Fruit fly (Drosophila melanogaster): ENCODE data around the gene CG32148.

Gene CG32148

dm6 chr3L:15006825-15007224 is 16.5 kb upstream of the CG32148 start (continued):
- TF ChIP-seq Abd-B (GFP tag; optimal IDR thresholded peaks at IDR 0.05) (no peak), rgr (GFP tag; optimal IDR thresholded peaks at IDR 0.05) (peak; percentile 44), br (GFP tag; optimal IDR thresholded peaks at IDR 0.05) (peak; percentile 61)

dm6 chr3L:15007271-15007948 is 15.9 kb upstream of the CG32148 start:
- TF ChIP-seq dl (GFP tag; optimal IDR thresholded peaks at IDR 0.05; ENCODE audit: insufficient read depth in 1 of 2, partially characterized antibody in 2 of 2) (no peak), brk (GFP tag; optimal IDR thresholded peaks at IDR 0.05) (no peak), CG32264 (GFP tag; optimal IDR thresholded peaks at IDR 0.05) (no peak), HLH106 (tag; optimal IDR thresholded peaks at IDR 0.05) (peak; percentile 24), CrebA (GFP tag; optimal IDR thresholded peaks at IDR 0.05; ENCODE audit: borderline replicate concordance) (no peak), psq (GFP tag; optimal IDR thresholded peaks at IDR 0.05) (peak; percentile 7)

dm6 chr3L:15009681-15010080 is 13.6 kb upstream of the CG32148 start:
- TF ChIP-seq Hr78 (GFP tag; optimal IDR thresholded peaks at IDR 0.05) (no peak), Mio (GFP tag; optimal IDR thresholded peaks at IDR 0.05) (no peak), CG32264 (GFP tag; optimal IDR thresholded peaks at IDR 0.05) (no peak), Rel (GFP tag; optimal IDR thresholded peaks at IDR 0.05) (no peak), Rel (tag; optimal IDR thresholded peaks at IDR 0.05) (no peak), woc (GFP tag; optimal IDR thresholded peaks at IDR 0.05) (no peak), dl (GFP tag; optimal IDR thresholded peaks at IDR 0.05; ENCODE audit: insufficient read depth in 1 of 2, partially characterized antibody in 2 of 2) (no peak), Dfd (GFP tag; optimal IDR thresholded peaks at IDR 0.05) (no peak)

- TF ChIP-seq Myc (optimal IDR thresholded peaks at IDR 0.05) (no peak), Vsx2 (GFP tag; optimal IDR thresholded peaks at IDR 0.05; ENCODE audit: partially characterized antibody) (no peak), Dif (GFP tag; optimal IDR thresholded peaks at IDR 0.05; ENCODE audit: partially characterized antibody) (no peak), sage (GFP tag; optimal IDR thresholded peaks at IDR 0.05) (no peak), brk (GFP tag; optimal IDR thresholded peaks at IDR 0.05) (no peak), OdsH (GFP tag; optimal IDR thresholded peaks at IDR 0.05) (no peak), CG32264 (GFP tag; optimal IDR thresholded peaks at IDR 0.05) (no peak), woc (GFP tag; optimal IDR thresholded peaks at IDR 0.05) (no peak), Sp1 (GFP tag; optimal IDR thresholded peaks at IDR 0.05) (no peak)
Measured at dm6 chr3L:15010601-15011000, 12.7 kb upstream of the CG32148 start.

dm6 chr3L:15011142-15011541 is 12.2 kb upstream of the CG32148 start:
- TF ChIP-seq Abd-B (GFP tag; optimal IDR thresholded peaks at IDR 0.05) (no peak), sage (GFP tag; optimal IDR thresholded peaks at IDR 0.05) (no peak)

- TF ChIP-seq CG9705 (GFP tag; optimal IDR thresholded peaks at IDR 0.05) (no peak), sv (GFP tag; optimal IDR thresholded peaks at IDR 0.05) (peak; percentile 0), HLH106 (tag; optimal IDR thresholded peaks at IDR 0.05) (peak; percentile 29), Sp1 (GFP tag; optimal IDR thresholded peaks at IDR 0.05) (peak; percentile 29), Hr78 (GFP tag; optimal IDR thresholded peaks at IDR 0.05) (no peak), woc (GFP tag; optimal IDR thresholded peaks at IDR 0.05) (no peak), OdsH (GFP tag; optimal IDR thresholded peaks at IDR 0.05) (no peak), GATAd (GFP tag; optimal IDR thresholded peaks at IDR 0.05) (no peak), h (GFP tag; optimal IDR thresholded peaks at IDR 0.05) (peak; percentile 9), Myc (optimal IDR thresholded peaks at IDR 0.05) (no peak), br (GFP tag; optimal IDR thresholded peaks at IDR 0.05) (peak; percentile 21), CrebA (GFP tag; optimal IDR thresholded peaks at IDR 0.05; ENCODE audit: borderline replicate concordance) (no peak), dmrt93B (GFP tag; optimal IDR thresholded peaks at IDR 0.05) (no peak), Abd-B (GFP tag; optimal IDR thresholded peaks at IDR 0.05) (no peak), rgr (GFP tag; optimal IDR thresholded peaks at IDR 0.05) (peak; percentile 43), Hnf4 (GFP tag; optimal IDR thresholded peaks at IDR 0.05) (peak; percentile 5), foxo (GFP tag; optimal IDR thresholded peaks at IDR 0.05) (peak in 1 of 2 experiments; percentile 50), Hr83 (GFP tag; optimal IDR thresholded peaks at IDR 0.05; ENCODE audit: poor library complexity, severe bottlenecking) (no peak), fru (GFP tag; optimal IDR thresholded peaks at IDR 0.05) (peak; percentile 24), psq (GFP tag; optimal IDR thresholded peaks at IDR 0.05) (peak; percentile 24)
Measured at dm6 chr3L:15011638-15012335, 11.5 kb upstream of the CG32148 start.

All from whole organism, wandering third instar larva.